Worm (Caenorhabditis elegans) whole organism, young adult: Measurements from ENCODE around the gene del-10.

Experiments used
- B0019.2 ChIP-seq: fragments of 200-800 bp; sonication (Bioruptor generic); conservative IDR thresholded peaks from 2 replicates; pipeline ENCODE4 v1.3.6; 2022; ENCODE audit warnings: missing genetic modification reagents, missing genetic modification characterization, missing compliant biosample characterization
- B0035.1 ChIP-seq: sonication (generic microtip); optimal IDR thresholded peaks from 2 replicates; lab custom pipeline; 2016; ENCODE audit warnings: missing genetic modification characterization, mild to moderate bottlenecking, missing compliant biosample characterization, missing genotype, missing genetic modification reagents
- B0261.1 ChIP-seq: sonication (generic microtip); optimal IDR thresholded peaks from 2 replicates; lab custom pipeline; 2016; ENCODE audit warnings: mild to moderate bottlenecking, missing genetic modification characterization, moderate library complexity, missing compliant biosample characterization
- F55B11.4 ChIP-seq: sonication (generic microtip); optimal IDR thresholded peaks from 2 replicates; lab custom pipeline; 2016; ENCODE audit warnings: missing compliant biosample characterization, missing genetic modification characterization, borderline replicate concordance; ENCODE audit not compliant: insufficient read depth
- F57A8.1 ChIP-seq: fragments of 200-800 bp; sonication (Bioruptor generic); optimal IDR thresholded peaks from 2 replicates; lab custom pipeline; 2018; ENCODE audit warnings: mild to moderate bottlenecking, missing genetic modification characterization, moderate library complexity, missing compliant biosample characterization
- F57C9.4 ChIP-seq: sonication (generic microtip); optimal IDR thresholded peaks from 2 replicates; lab custom pipeline; 2017; ENCODE audit warnings: mild to moderate bottlenecking, missing genetic modification characterization, missing compliant biosample characterization
- K12H6.12 ChIP-seq: fragments of 200-800 bp; sonication (Bioruptor generic); optimal IDR thresholded peaks from 2 replicates; lab custom pipeline; 2018; ENCODE audit warnings: mild to moderate bottlenecking, missing genetic modification characterization, missing compliant biosample characterization
- Y56A3A.18 ChIP-seq: fragments of 200-800 bp; sonication (Bioruptor generic); IDR thresholded peaks from 2 replicates; pipeline ENCODE4 v1.3.6; 2022; ENCODE audit warnings: missing genetic modification reagents, missing genetic modification characterization, missing compliant biosample characterization
- aptf-2 ChIP-seq: fragments of 200-800 bp; sonication (Bioruptor generic); conservative IDR thresholded peaks from 2 replicates; pipeline ENCODE4 v1.3.6; 2022; ENCODE audit warnings: missing genetic modification reagents, missing genetic modification characterization, missing compliant biosample characterization
- atf-7 ChIP-seq: sonication (generic microtip); optimal IDR thresholded peaks from 2 replicates; lab custom pipeline; 2017; ENCODE audit warnings: mild to moderate bottlenecking, missing genetic modification characterization, missing compliant biosample characterization
- athp-1 ChIP-seq: sonication (generic microtip); optimal IDR thresholded peaks from 2 replicates; lab custom pipeline; 2017; ENCODE audit warnings: mild to moderate bottlenecking, missing genetic modification characterization, missing compliant biosample characterization
- attf-5 ChIP-seq: fragments of 200-800 bp; sonication (Bioruptor generic); optimal IDR thresholded peaks from 2 replicates; lab custom pipeline; 2018; ENCODE audit warnings: mild to moderate bottlenecking, missing genetic modification characterization, missing compliant biosample characterization
- ccch-3 ChIP-seq: fragments of 200-800 bp; sonication (Bioruptor generic); optimal IDR thresholded peaks from 2 replicates; lab custom pipeline; 2018; ENCODE audit warnings: mild to moderate bottlenecking, missing genetic modification characterization, missing compliant biosample characterization
- cebp-2 ChIP-seq: fragments of 200-800 bp; sonication (Bioruptor generic); IDR thresholded peaks from 2 replicates; pipeline ENCODE4 v1.3.6; 2022; ENCODE audit warnings: missing genetic modification characterization, missing compliant biosample characterization
- ceh-79 ChIP-seq: sonication (generic microtip); optimal IDR thresholded peaks from 2 replicates; lab custom pipeline; 2017; ENCODE audit warnings: mild to moderate bottlenecking, missing genetic modification characterization, missing compliant biosample characterization
- dox-1 ChIP-seq: fragments of 200-800 bp; sonication (Bioruptor generic); IDR thresholded peaks from 2 replicates; pipeline ENCODE4 v1.3.6; 2022; ENCODE audit warnings: missing genetic modification reagents, missing genetic modification characterization, missing compliant biosample characterization
- dpl-1 ChIP-seq: fragments of 150-350 bp; optimal IDR thresholded peaks from 2 replicates; lab custom pipeline; 2014; ENCODE audit warnings: missing biosample characterization, missing genetic modification reagents, missing genetic modification characterization
- efl-1 ChIP-seq: fragments of 150-350 bp; optimal IDR thresholded peaks from 2 replicates; lab custom pipeline; 2014; ENCODE audit warnings: missing biosample characterization, missing genetic modification reagents, missing genetic modification characterization
- egrh-3 ChIP-seq: fragments of 200-800 bp; sonication (Bioruptor generic); IDR thresholded peaks from 2 replicates; pipeline ENCODE4 v1.3.6; 2022; ENCODE audit warnings: missing genetic modification reagents, missing genetic modification characterization, missing compliant biosample characterization
- ekl-4 ChIP-seq: fragments of 200-800 bp; sonication (Bioruptor generic); IDR thresholded peaks from 2 replicates; pipeline ENCODE4 v1.3.6; 2022; ENCODE audit warnings: missing genetic modification reagents, missing genetic modification characterization, missing compliant biosample characterization
- hlh-12 ChIP-seq: sonication (generic microtip); optimal IDR thresholded peaks from 2 replicates; lab custom pipeline; 2016; ENCODE audit warnings: missing genetic modification characterization, missing compliant biosample characterization
- hlh-26 ChIP-seq: fragments of 200-800 bp; sonication (Bioruptor generic); conservative IDR thresholded peaks from 2 replicates; pipeline ENCODE4 v1.3.6; 2022; ENCODE audit warnings: missing genetic modification reagents, missing genetic modification characterization, missing compliant biosample characterization
- hmg-1.2 ChIP-seq: fragments of 200-800 bp; sonication (Bioruptor generic); IDR thresholded peaks from 2 replicates; pipeline ENCODE4 v1.3.6; 2022; ENCODE audit warnings: missing genetic modification reagents, missing genetic modification characterization, missing compliant biosample characterization
- hmg-20 ChIP-seq: fragments of 200-800 bp; sonication (Bioruptor generic); IDR thresholded peaks from 2 replicates; pipeline ENCODE4 v1.3.6; 2022; ENCODE audit warnings: missing genetic modification reagents, missing genetic modification characterization, missing compliant biosample characterization
- let-526 ChIP-seq: fragments of 200-800 bp; sonication (Bioruptor generic); IDR thresholded peaks from 2 replicates; pipeline ENCODE4 v1.3.6; 2022; ENCODE audit warnings: missing genetic modification reagents, missing genetic modification characterization, missing compliant biosample characterization
- lin-35 ChIP-seq, 3 experiments: fragments of 150-350 bp in 2 of 3; sonication (generic microtip) in 1 of 3; optimal IDR thresholded peaks; 2 replicates each; lab custom pipeline; 2014 to 2018; ENCODE audit warnings: missing biosample characterization in 3 of 3, missing genetic modification characterization in 3 of 3, missing genetic modification reagents in 3 of 3
- lin-40 ChIP-seq: sonication (generic microtip); optimal IDR thresholded peaks from 2 replicates; lab custom pipeline; 2016; ENCODE audit warnings: missing genetic modification characterization, mild to moderate bottlenecking, missing compliant biosample characterization, missing genotype, missing genetic modification reagents
- lir-1 ChIP-seq: fragments of 200-800 bp; sonication (Bioruptor generic); conservative IDR thresholded peaks from 2 replicates; pipeline ENCODE4 v1.3.6; 2022; ENCODE audit warnings: missing genetic modification reagents, missing genetic modification characterization, missing compliant biosample characterization
- madf-3 ChIP-seq: fragments of 200-800 bp; sonication (Bioruptor generic); IDR thresholded peaks from 2 replicates; pipeline ENCODE4 v1.3.6; 2022; ENCODE audit warnings: missing genetic modification reagents, missing genetic modification characterization, missing compliant biosample characterization
- nfya-2 ChIP-seq: fragments of 200-800 bp; sonication (Bioruptor generic); IDR thresholded peaks from 2 replicates; pipeline ENCODE4 v1.3.6; 2022; ENCODE audit warnings: missing genetic modification reagents, missing genetic modification characterization, missing compliant biosample characterization
- nfyb-1 ChIP-seq: fragments of 200-800 bp; sonication (Bioruptor generic); IDR thresholded peaks from 2 replicates; pipeline ENCODE4 v1.3.6; 2022; ENCODE audit warnings: missing genetic modification reagents, missing genetic modification characterization, missing compliant biosample characterization
- nhr-120 ChIP-seq: fragments of 200-800 bp; sonication (Bioruptor generic); IDR thresholded peaks from 2 replicates; pipeline ENCODE4 v1.3.6; 2022; ENCODE audit warnings: missing genetic modification characterization, missing compliant biosample characterization
- nhr-179 ChIP-seq: sonication (generic microtip); optimal IDR thresholded peaks from 2 replicates; lab custom pipeline; 2016; ENCODE audit warnings: mild to moderate bottlenecking, missing genetic modification characterization, missing compliant biosample characterization
- nhr-27 ChIP-seq: fragments of 200-800 bp; sonication (Bioruptor generic); optimal IDR thresholded peaks from 2 replicates; lab custom pipeline; 2018; ENCODE audit warnings: mild to moderate bottlenecking, missing genetic modification characterization, moderate library complexity, missing compliant biosample characterization
- nhr-80 ChIP-seq: sonication (generic microtip); optimal IDR thresholded peaks from 2 replicates; lab custom pipeline; 2016; ENCODE audit warnings: missing genetic modification characterization, missing compliant biosample characterization
- nhr-90 ChIP-seq: sonication (generic microtip); optimal IDR thresholded peaks from 2 replicates; lab custom pipeline; 2016; ENCODE audit warnings: missing genotype, mild to moderate bottlenecking, missing genetic modification characterization, missing compliant biosample characterization
- pbrm-1 ChIP-seq: fragments of 200-800 bp; sonication (Bioruptor generic); IDR thresholded peaks from 2 replicates; pipeline ENCODE4 v1.3.6; 2022; ENCODE audit warnings: missing genetic modification reagents, missing genetic modification characterization, missing compliant biosample characterization
- pha-4 ChIP-seq: fragments of 150-350 bp; sonication (generic microtip); optimal IDR thresholded peaks from 2 replicates; lab custom pipeline; 2014; ENCODE audit warnings: missing biosample characterization, missing genetic modification reagents, missing genetic modification characterization
- rcor-1 ChIP-seq: fragments of 200-800 bp; sonication (Bioruptor generic); IDR thresholded peaks from 2 replicates; pipeline ENCODE4 v1.3.6; 2022; ENCODE audit warnings: missing genetic modification reagents, missing genetic modification characterization, missing compliant biosample characterization
- sea-2 ChIP-seq: fragments of 200-800 bp; sonication (Bioruptor generic); IDR thresholded peaks from 2 replicates; pipeline ENCODE4 v1.3.6; 2022; ENCODE audit warnings: missing genetic modification characterization, missing compliant biosample characterization
- snpc-4 ChIP-seq, 5 experiments: fragments of 150-350 bp in 1 of 5; sonication (generic microtip) in 4 of 5; optimal IDR thresholded peaks; 2 replicates each; lab custom pipeline; 2014 to 2018; ENCODE audit warnings: missing genetic modification characterization in 5 of 5, missing biosample characterization in 3 of 5, antibody characterized with exemption in 2 of 5, mild to moderate bottlenecking in 2 of 5, missing compliant biosample characterization in 2 of 5, missing genotype in 2 of 5, moderate library complexity in 2 of 5, missing genetic modification reagents in 1 of 5
- somi-1 ChIP-seq: fragments of 200-800 bp; sonication (Bioruptor generic); optimal IDR thresholded peaks from 2 replicates; lab custom pipeline; 2018; ENCODE audit warnings: mild to moderate bottlenecking, missing genetic modification characterization, missing compliant biosample characterization
- tbp1 ChIP-seq: fragments of 200-800 bp; sonication (Bioruptor generic); optimal IDR thresholded peaks from 2 replicates; lab custom pipeline; 2018; ENCODE audit warnings: mild to moderate bottlenecking, missing genetic modification characterization, missing compliant biosample characterization
- ztf-18 ChIP-seq: sonication (generic microtip); optimal IDR thresholded peaks from 2 replicates; lab custom pipeline; 2016; ENCODE audit warnings: missing genotype, mild to moderate bottlenecking, missing genetic modification characterization, missing compliant biosample characterization
- ztf-22 ChIP-seq: fragments of 200-800 bp; sonication (Bioruptor generic); optimal IDR thresholded peaks from 2 replicates; lab custom pipeline; 2018; ENCODE audit warnings: mild to moderate bottlenecking, missing genetic modification characterization, moderate library complexity, missing compliant biosample characterization
- ztf-25 ChIP-seq: fragments of 200-800 bp; sonication (Bioruptor generic); IDR thresholded peaks from 2 replicates; pipeline ENCODE4 v1.3.6; 2022; ENCODE audit warnings: missing genetic modification reagents, missing genetic modification characterization, missing compliant biosample characterization

Gene del-10

ce11 chrII:6453341-6453806 is 28.6 kb downstream of the del-10 start, which contains the start of gene atg-16.2:
Gene atg-16.2 (minus strand): TSS chrII:6453391.
- no peak for TF ChIP-seq hlh-12 (tag; lab: Kevin White, UChicago)
- TF ChIP-seq nhr-90 (tag; lab: Kevin White, UChicago), result no peak
- TF ChIP-seq pha-4 (tag; lab: Kevin White, UChicago), result no peak
- TF ChIP-seq tbp1, result no peak
- TF ChIP-seq nfyb-1 (GFP tag; lab: Robert Waterston, UW), result no peak
- 0 out of 2 replicates have a peak, but pooled peaks have one; percentile 50 for TF ChIP-seq dox-1 (GFP tag; lab: Robert Waterston, UW)
- peak; percentile 19; the same call in 1 of the 2 replicates for TF ChIP-seq hmg-1.2 (GFP tag; lab: Robert Waterston, UW)
- TF ChIP-seq B0261.1 (tag; lab: Kevin White, UChicago), result no peak
- no peak for TF ChIP-seq egrh-3 (GFP tag; lab: Robert Waterston, UW)
- no peak for TF ChIP-seq cebp-2 (GFP tag; lab: Robert Waterston, UW)
- no peak for TF ChIP-seq aptf-2 (GFP tag; lab: Robert Waterston, UW)
- no peak for TF ChIP-seq atf-7 (tag; lab: Kevin White, UChicago)
- TF ChIP-seq ztf-22, result no peak
- TF ChIP-seq rcor-1 (GFP tag; lab: Robert Waterston, UW), result 0 out of 2 replicates have a peak, but pooled peaks have one; percentile 23
- TF ChIP-seq attf-5 (GFP tag; lab: Kevin White, UChicago), result peak; percentile 69
- no peak for TF ChIP-seq lin-40 (tag; lab: Kevin White, UChicago)
- TF ChIP-seq ekl-4 (GFP tag; lab: Robert Waterston, UW), result no peak
- TF ChIP-seq dpl-1 (GFP tag; lab: Kevin White, UChicago), result peak; percentile 31
- no peak for TF ChIP-seq ztf-25
- TF ChIP-seq F57C9.4 (tag; lab: Kevin White, UChicago), result no peak
- TF ChIP-seq hlh-26 (GFP tag; lab: Robert Waterston, UW), result no peak
- TF ChIP-seq madf-3 (GFP tag; lab: Robert Waterston, UW), result no peak
- peak in 1 of 3 experiments; percentile 31 for TF ChIP-seq lin-35 (GFP tag; optimal IDR thresholded peaks at IDR 0.05; lab: Kevin White, UChicago)
- TF ChIP-seq ccch-3 (GFP tag; lab: Kevin White, UChicago), result no peak
- TF ChIP-seq efl-1 (GFP tag; lab: Kevin White, UChicago), result peak; percentile 32
- no peak for TF ChIP-seq Y56A3A.18
- no peak for TF ChIP-seq ceh-79 (tag; lab: Kevin White, UChicago)
- peak; percentile 90 for TF ChIP-seq ztf-18 (tag; lab: Kevin White, UChicago)
- no peak for TF ChIP-seq athp-1 (tag; lab: Kevin White, UChicago)
- no peak for TF ChIP-seq nhr-179 (tag; lab: Kevin White, UChicago)
- TF ChIP-seq B0035.1 (tag; lab: Kevin White, UChicago), result no peak
- peak; percentile 74 for TF ChIP-seq nhr-80
- no peak for TF ChIP-seq let-526 (GFP tag; lab: Robert Waterston, UW)
- no peak for TF ChIP-seq somi-1
- no peak for TF ChIP-seq lir-1 (GFP tag; lab: Robert Waterston, UW)
- no peak for TF ChIP-seq nhr-120 (GFP tag; lab: Robert Waterston, UW)
- no peak for TF ChIP-seq nhr-27 (tag; lab: Kevin White, UChicago)

ce11 chrII:6449656-6450055 is 32.3 kb downstream of the del-10 start, which contains the start of gene nhr-22:
Gene nhr-22 (minus strand): TSS chrII:6449792.
- TF ChIP-seq nfya-2 (GFP tag; lab: Robert Waterston, UW) (no peak), hmg-1.2 (GFP tag; lab: Robert Waterston, UW) (no peak), F55B11.4 (tag; lab: Kevin White, UChicago) (no peak), B0019.2 (no peak), K12H6.12 (tag; lab: Kevin White, UChicago) (no peak), hmg-20 (GFP tag; lab: Robert Waterston, UW) (no peak), lin-35 (GFP tag; optimal IDR thresholded peaks at IDR 0.05; lab: Kevin White, UChicago) (no peak), snpc-4 (GFP tag; optimal IDR thresholded peaks at IDR 0.05; lab: Kevin White, UChicago) (no peak), snpc-4 (tag; optimal IDR thresholded peaks at IDR 0.05; lab: Kevin White, UChicago) (no peak), F57A8.1 (GFP tag; lab: Kevin White, UChicago) (no peak), sea-2 (GFP tag; lab: Robert Waterston, UW) (no peak), ccch-3 (GFP tag; lab: Kevin White, UChicago) (no peak), nhr-80 (no peak), atf-7 (tag; lab: Kevin White, UChicago) (no peak), nhr-90 (tag; lab: Kevin White, UChicago) (no peak), pbrm-1 (GFP tag; lab: Robert Waterston, UW) (no peak)
